Worm (Caenorhabditis elegans) whole organism, mixed stage, embryonic: ENCODE results near the gene K03B4.1.

ENCODE experiments used
- M03D4.4 ChIP-seq: sonication (generic microtip); optimal IDR thresholded peaks from 2 replicates; lab custom pipeline; 2017; ENCODE audit warnings: mild to moderate bottlenecking, missing genetic modification characterization, missing compliant biosample characterization
- bed-3 ChIP-seq: fragments of 200-800 bp; sonication (Bioruptor generic); optimal IDR thresholded peaks from 3 replicates; lab custom pipeline; 2018; ENCODE audit warnings: mild to moderate bottlenecking, missing genetic modification characterization, moderate library complexity, missing compliant biosample characterization
- blmp-1 ChIP-seq: fragments of 150-350 bp; optimal IDR thresholded peaks from 2 replicates; lab custom pipeline; 2014; ENCODE audit warnings: missing biosample characterization, missing genetic modification characterization
- ceh-39 ChIP-seq: fragments of 150-350 bp; optimal IDR thresholded peaks from 2 replicates; lab custom pipeline; 2014; ENCODE audit warnings: missing biosample characterization, missing genetic modification characterization
- ceh-43 ChIP-seq: fragments of 200-800 bp; sonication (Bioruptor generic); optimal IDR thresholded peaks from 2 replicates; lab custom pipeline; 2018; ENCODE audit warnings: mild to moderate bottlenecking, missing genetic modification characterization, moderate library complexity, missing compliant biosample characterization
- ces-1 ChIP-seq: fragments of 150-350 bp; optimal IDR thresholded peaks from 2 replicates; lab custom pipeline; 2014; ENCODE audit warnings: missing biosample characterization, missing genetic modification reagents, missing genetic modification characterization
- cnd-1 ChIP-seq: fragments of 200-800 bp; sonication (Bioruptor generic); optimal IDR thresholded peaks from 2 replicates; lab custom pipeline; 2018; ENCODE audit warnings: mild to moderate bottlenecking, missing genetic modification characterization, missing compliant biosample characterization
- drap-1 ChIP-seq: fragments of 200-800 bp; sonication (Bioruptor generic); optimal IDR thresholded peaks from 3 replicates; lab custom pipeline; 2018; ENCODE audit warnings: mild to moderate bottlenecking, missing genetic modification characterization, missing compliant biosample characterization
- elt-1 ChIP-seq: sonication (generic microtip); optimal IDR thresholded peaks from 2 replicates; lab custom pipeline; 2017; ENCODE audit warnings: missing genetic modification characterization, mild to moderate bottlenecking, missing compliant biosample characterization, antibody characterized with exemption, moderate library complexity, borderline replicate concordance; ENCODE audit not compliant: insufficient read depth
- elt-3 ChIP-seq: fragments of 150-350 bp; optimal IDR thresholded peaks from 2 replicates; lab custom pipeline; 2014; ENCODE audit warnings: missing biosample characterization, missing genetic modification characterization
- flh-1 ChIP-seq: fragments of 200-800 bp; sonication (Bioruptor generic); optimal IDR thresholded peaks from 2 replicates; lab custom pipeline; 2018; ENCODE audit warnings: mild to moderate bottlenecking, missing genetic modification characterization, moderate library complexity, missing compliant biosample characterization
- hlh-1 ChIP-seq: fragments of 150-350 bp; optimal IDR thresholded peaks from 2 replicates; lab custom pipeline; 2014; ENCODE audit warnings: missing biosample characterization, missing genetic modification reagents, missing genetic modification characterization
- lin-13 ChIP-seq: fragments of 150-350 bp; optimal IDR thresholded peaks from 2 replicates; lab custom pipeline; 2014; ENCODE audit warnings: missing biosample characterization, missing genetic modification characterization
- lin-32 ChIP-seq: fragments of 200-800 bp; sonication (Bioruptor generic); optimal IDR thresholded peaks from 2 replicates; lab custom pipeline; 2018; ENCODE audit warnings: mild to moderate bottlenecking, missing genetic modification characterization, missing compliant biosample characterization
- lsy-2 ChIP-seq: fragments of 150-350 bp; optimal IDR thresholded peaks from 2 replicates; lab custom pipeline; 2014; ENCODE audit warnings: missing biosample characterization, missing genetic modification characterization
- mep-1 ChIP-seq: fragments of 150-350 bp; optimal IDR thresholded peaks from 2 replicates; lab custom pipeline; 2017; ENCODE audit warnings: missing biosample characterization, missing genetic modification reagents, missing genetic modification characterization, inconsistent platforms
- mls-2 ChIP-seq: sonication (generic microtip); optimal IDR thresholded peaks from 2 replicates; lab custom pipeline; 2016; ENCODE audit warnings: mild to moderate bottlenecking, missing genetic modification characterization, moderate library complexity, missing compliant biosample characterization
- nhr-12 ChIP-seq: fragments of 150-350 bp; optimal IDR thresholded peaks from 2 replicates; lab custom pipeline; 2014; ENCODE audit warnings: missing biosample characterization, missing genetic modification characterization
- nhr-2 ChIP-seq: fragments of 150-350 bp; optimal IDR thresholded peaks from 2 replicates; lab custom pipeline; 2014; ENCODE audit warnings: missing biosample characterization, missing genetic modification characterization
- nhr-28 ChIP-seq: fragments of 150-350 bp; optimal IDR thresholded peaks from 2 replicates; lab custom pipeline; 2014; ENCODE audit warnings: missing biosample characterization, missing genetic modification characterization
- nhr-76 ChIP-seq: sonication (generic microtip); optimal IDR thresholded peaks from 2 replicates; lab custom pipeline; 2017; ENCODE audit warnings: missing biosample characterization, missing genetic modification characterization
- pha-4 ChIP-seq: fragments of 150-350 bp; optimal IDR thresholded peaks from 2 replicates; lab custom pipeline; 2018; ENCODE audit warnings: missing biosample characterization, missing genetic modification reagents, missing genetic modification characterization
- sem-2 ChIP-seq: fragments of 200-800 bp; sonication (Bioruptor generic); optimal IDR thresholded peaks from 2 replicates; lab custom pipeline; 2018; ENCODE audit warnings: mild to moderate bottlenecking, missing genetic modification characterization, missing compliant biosample characterization
- snpc-4 ChIP-seq: fragments of 150-350 bp; optimal IDR thresholded peaks from 2 replicates; lab custom pipeline; 2014; ENCODE audit warnings: missing biosample characterization, missing genetic modification characterization
- unc-39 ChIP-seq: fragments of 150-350 bp; optimal IDR thresholded peaks from 2 replicates; lab custom pipeline; 2014; ENCODE audit warnings: missing biosample characterization, missing genetic modification characterization
- unc-62 ChIP-seq: fragments of 150-350 bp; optimal IDR thresholded peaks from 2 replicates; lab custom pipeline; 2014; ENCODE audit warnings: missing biosample characterization, missing genetic modification reagents, missing genetic modification characterization
- zip-8 ChIP-seq: fragments of 150-350 bp; optimal IDR thresholded peaks from 2 replicates; lab custom pipeline; 2014; ENCODE audit warnings: missing biosample characterization, missing genetic modification characterization
- ztf-11 ChIP-seq: fragments of 150-350 bp; optimal IDR thresholded peaks from 2 replicates; lab custom pipeline; 2014; ENCODE audit warnings: missing biosample characterization, missing genetic modification characterization

The K03B4.1 gene

ce11 chrV:4687944-4688505, 1.1 kb upstream of the K03B4.1 start, which contains the start of gene K03B4.2:
K03B4.2 (plus strand) TSS chrV:4687994.
- TF ChIP-seq lin-32 (GFP tag; lab: Kevin White, UChicago) (no peak), cnd-1 (tag; lab: Kevin White, UChicago) (no peak), bed-3 (GFP tag; lab: Kevin White, UChicago) (no peak)

ce11 chrV:4691657-4692056, 2.5 kb downstream of the K03B4.1 start:
- TF ChIP-seq zip-8 (tag; lab: Kevin White, UChicago) (no peak), elt-3 (tag; lab: Kevin White, UChicago) (no peak)
- TF ChIP-seq, all 35 proteins: peak for 0

ce11 chrV:4692382-4693281, 3.5 kb downstream of the K03B4.1 start, which contains the start of gene cpg-8:
cpg-8 (minus strand) TSS chrV:4692432.
- TF ChIP-seq flh-1 (GFP tag; lab: Kevin White, UChicago) (no peak), snpc-4 (tag; lab: Kevin White, UChicago) (no peak), drap-1 (no peak), nhr-28 (tag; lab: Kevin White, UChicago) (no peak), zip-8 (tag; lab: Kevin White, UChicago) (no peak), unc-39 (tag; lab: Kevin White, UChicago) (no peak), nhr-12 (tag; lab: Kevin White, UChicago) (no peak), nhr-76 (no peak), nhr-2 (tag; lab: Kevin White, UChicago) (no peak), ceh-43 (GFP tag; lab: Kevin White, UChicago) (no peak), unc-62 (no peak), elt-1 (no peak), ceh-39 (tag; lab: Kevin White, UChicago) (no peak), bed-3 (GFP tag; lab: Kevin White, UChicago) (no peak), lsy-2 (no peak)
- TF ChIP-seq, all 35 proteins: peak for 0

- TF ChIP-seq hlh-1 (tag; lab: Kevin White, UChicago) = peak; percentile 43
- TF ChIP-seq sem-2 = no peak
Measured at ce11 chrV:4693282-4693588, 4.1 kb downstream of the K03B4.1 start.

- TF ChIP-seq elt-1 (peak; percentile 92), elt-3 (tag; lab: Kevin White, UChicago) (no peak)
Measured at ce11 chrV:4694466-4695092, 5.4 kb downstream of the K03B4.1 start.

- TF ChIP-seq flh-1 (GFP tag; lab: Kevin White, UChicago) (no peak), pha-4 (tag; lab: Kevin White, UChicago) (no peak), M03D4.4 (tag; lab: Kevin White, UChicago) (no peak), mls-2 (tag; lab: Kevin White, UChicago) (no peak), elt-1 (peak; percentile 52), lin-13 (no peak), nhr-76 (no peak), unc-39 (tag; lab: Kevin White, UChicago) (no peak), mep-1 (tag; lab: Kevin White, UChicago) (no peak), elt-3 (tag; lab: Kevin White, UChicago) (peak; percentile 82)
Measured at ce11 chrV:4698675-4699074, 9.5 kb downstream of the K03B4.1 start.

ce11 chrV:4700189-4700588, 11.1 kb downstream of the K03B4.1 start, which contains the start of gene ZC266.1:
ZC266.1 (minus strand) TSS chrV:4700289.
- TF ChIP-seq ztf-11 = no peak
- TF ChIP-seq M03D4.4 (tag; lab: Kevin White, UChicago) = no peak
- TF ChIP-seq ces-1 (GFP tag; lab: Kevin White, UChicago) = no peak
- TF ChIP-seq pha-4 (tag; lab: Kevin White, UChicago) = no peak
- TF ChIP-seq lin-13 = no peak
- TF ChIP-seq unc-39 (tag; lab: Kevin White, UChicago) = no peak
- TF ChIP-seq elt-1 = no peak
- no peak for TF ChIP-seq sem-2
- TF ChIP-seq ceh-39 (tag; lab: Kevin White, UChicago) = no peak
- no peak for TF ChIP-seq nhr-12 (tag; lab: Kevin White, UChicago)
- no peak for TF ChIP-seq zip-8 (tag; lab: Kevin White, UChicago)
- no peak for TF ChIP-seq hlh-1 (tag; lab: Kevin White, UChicago)
- no peak for TF ChIP-seq blmp-1 (tag; lab: Kevin White, UChicago)
